Fruit fly (Drosophila melanogaster) whole organism, embryonic: ENCODE data around the gene CG14947.
A peak's percentile ranks its signal among the peaks of the same experiment; 100 is the strongest.

Experiments
- ATbp ChIP-seq: fragments of 200-800 bp; sonication (Bioruptor generic); optimal IDR thresholded peaks from 2 replicates; lab custom pipeline; 2017; ENCODE audit warnings: missing biosample characterization, mild to moderate bottlenecking, missing genetic modification characterization, missing genetic modification reagents
- Asciz ChIP-seq: fragments of 200-800 bp; sonication (Bioruptor generic); optimal IDR thresholded peaks from 2 replicates; lab custom pipeline; 2017; ENCODE audit warnings: missing biosample characterization, mild to moderate bottlenecking, missing genetic modification characterization, missing genetic modification reagents
- Atf3 ChIP-seq: fragments of 200-800 bp; sonication (Bioruptor generic); optimal IDR thresholded peaks from 3 replicates; lab custom pipeline; 2016; ENCODE audit warnings: missing biosample characterization, missing genetic modification characterization
- CG10321 ChIP-seq: fragments of 200-800 bp; sonication (Bioruptor generic); IDR thresholded peaks from 2 replicates; pipeline ENCODE4 v1.3.6; 2022; ENCODE audit warnings: missing biosample characterization, missing genetic modification characterization
- CG10565 ChIP-seq: fragments of 200-800 bp; sonication (Bioruptor generic); optimal IDR thresholded peaks from 3 replicates; lab custom pipeline; 2016; ENCODE audit warnings: missing biosample characterization, mild to moderate bottlenecking, missing genetic modification characterization
- CG12659 ChIP-seq: fragments of 200-800 bp; sonication (Bioruptor generic); optimal IDR thresholded peaks from 3 replicates; lab custom pipeline; 2017; ENCODE audit warnings: mild to moderate bottlenecking, missing biosample characterization, missing genetic modification reagents, missing genetic modification characterization
- CG15479 ChIP-seq: fragments of 200-800 bp; sonication (Bioruptor generic); optimal IDR thresholded peaks from 3 replicates; lab custom pipeline; 2019; ENCODE audit warnings: missing biosample characterization, mild to moderate bottlenecking, missing genetic modification characterization, moderate library complexity
- CG15601 ChIP-seq: fragments of 200-800 bp; sonication (Bioruptor generic); optimal IDR thresholded peaks from 3 replicates; lab custom pipeline; 2019; ENCODE audit warnings: missing biosample characterization, mild to moderate bottlenecking, missing genetic modification characterization, moderate library complexity
- CG17829 ChIP-seq: fragments of 200-800 bp; optimal IDR thresholded peaks from 2 replicates; lab custom pipeline; 2019; ENCODE audit warnings: missing biosample characterization, mild to moderate bottlenecking, missing genetic modification characterization, moderate library complexity
- CG1832 ChIP-seq: fragments of 200-800 bp; sonication (Bioruptor generic); optimal IDR thresholded peaks from 2 replicates; lab custom pipeline; 2017; ENCODE audit warnings: missing biosample characterization, mild to moderate bottlenecking, missing genetic modification characterization, inconsistent platforms
- CG2889 ChIP-seq: fragments of 200-800 bp; sonication (Bioruptor generic); IDR thresholded peaks from 3 replicates; pipeline ENCODE4 v1.3.6; 2022; ENCODE audit warnings: missing biosample characterization, missing genetic modification characterization
- CG31441 ChIP-seq: fragments of 200-800 bp; sonication (Bioruptor generic); IDR thresholded peaks from 2 replicates; pipeline ENCODE4 v1.3.6; 2022; ENCODE audit warnings: missing biosample characterization, missing genetic modification characterization
- CG8281 ChIP-seq: fragments of 200-800 bp; sonication (Bioruptor generic); optimal IDR thresholded peaks from 2 replicates; lab custom pipeline; 2018; ENCODE audit warnings: missing biosample characterization, mild to moderate bottlenecking, missing genetic modification characterization, moderate library complexity
- CG8478 ChIP-seq: fragments of >200 bp; optimal IDR thresholded peaks from 2 replicates; lab custom pipeline; 2018
- CTCF ChIP-seq: fragments of 200-800 bp; sonication (Bioruptor generic); optimal IDR thresholded peaks from 2 replicates; lab custom pipeline; 2017; ENCODE audit warnings: missing biosample characterization, mild to moderate bottlenecking, missing genetic modification characterization, moderate library complexity
- CkIIα-i1 ChIP-seq: fragments of 200-800 bp; sonication (Bioruptor generic); IDR thresholded peaks from 2 replicates; pipeline ENCODE4 v1.3.6; 2022; ENCODE audit warnings: missing biosample characterization, missing genetic modification characterization
- D19B ChIP-seq: fragments of 200-800 bp; sonication (Bioruptor generic); optimal IDR thresholded peaks from 2 replicates; lab custom pipeline; 2017; ENCODE audit warnings: missing biosample characterization, mild to moderate bottlenecking, missing genetic modification characterization
- Dll ChIP-seq: fragments of 200-800 bp; sonication (Bioruptor generic); IDR thresholded peaks from 4 replicates; pipeline ENCODE4 v1.3.6; 2022; ENCODE audit warnings: missing biosample characterization, missing genetic modification characterization; ENCODE audit not compliant: partially characterized antibody
- Ets65A ChIP-seq: fragments of 200-800 bp; sonication (Bioruptor generic); peaks from one replicate; lab custom pipeline; 2016; ENCODE audit warnings: missing biosample characterization, missing genetic modification characterization
- Fer2 ChIP-seq: fragments of 200-800 bp; sonication (Bioruptor generic); optimal IDR thresholded peaks from 2 replicates; lab custom pipeline; 2018; ENCODE audit warnings: missing biosample characterization, mild to moderate bottlenecking, missing genetic modification characterization, moderate library complexity
- Jarid2 ChIP-seq: fragments of 200-800 bp; sonication (Bioruptor generic); optimal IDR thresholded peaks from 3 replicates; lab custom pipeline; 2017; ENCODE audit warnings: mild to moderate bottlenecking, missing biosample characterization, missing genetic modification reagents, missing genetic modification characterization
- Med ChIP-seq: fragments of 200-800 bp; sonication (Bioruptor generic); peaks from one replicate; lab custom pipeline; 2016; ENCODE audit warnings: missing biosample characterization, missing genetic modification characterization, mild to moderate bottlenecking, inconsistent platforms, moderate library complexity
- Nf-YA ChIP-seq: fragments of 200-800 bp; sonication (Bioruptor generic); IDR thresholded peaks from 2 replicates; pipeline ENCODE4 v1.3.6; 2022; ENCODE audit warnings: missing biosample characterization, missing genetic modification characterization
- Nf-YB ChIP-seq: fragments of 200-800 bp; sonication (Bioruptor generic); optimal IDR thresholded peaks from 3 replicates; lab custom pipeline; 2019; ENCODE audit warnings: missing biosample characterization, mild to moderate bottlenecking, missing genetic modification characterization, moderate library complexity
- Nf-YC ChIP-seq: fragments of 200-800 bp; optimal IDR thresholded peaks from 3 replicates; lab custom pipeline; 2019; ENCODE audit warnings: missing biosample characterization, mild to moderate bottlenecking, missing genetic modification characterization, moderate library complexity
- Six4 ChIP-seq: fragments of 200-800 bp; sonication (Bioruptor generic); optimal IDR thresholded peaks from 2 replicates; lab custom pipeline; 2016; ENCODE audit warnings: missing biosample characterization, missing genetic modification characterization
- cad ChIP-seq: fragments of >200 bp; optimal IDR thresholded peaks from 2 replicates; lab custom pipeline; 2017; ENCODE audit warnings: missing biosample characterization, missing genetic modification characterization
- chinmo ChIP-seq: fragments of 200-800 bp; sonication (Bioruptor generic); IDR thresholded peaks from 4 replicates; pipeline ENCODE4 v1.3.6; 2022; ENCODE audit warnings: missing biosample characterization, missing genetic modification characterization; ENCODE audit not compliant: partially characterized antibody
- gcm ChIP-seq: fragments of 200-800 bp; sonication (Bioruptor generic); optimal IDR thresholded peaks from 2 replicates; lab custom pipeline; 2019; ENCODE audit warnings: missing biosample characterization, mild to moderate bottlenecking, missing genetic modification characterization, moderate library complexity
- lbe ChIP-seq: fragments of 200-800 bp; sonication (Bioruptor generic); optimal IDR thresholded peaks from 2 replicates; lab custom pipeline; 2016; ENCODE audit warnings: missing biosample characterization, mild to moderate bottlenecking, missing genetic modification characterization
- mam ChIP-seq: fragments of 200-800 bp; sonication (Bioruptor generic); optimal IDR thresholded peaks from 3 replicates; lab custom pipeline; 2016; ENCODE audit warnings: missing biosample characterization, missing genetic modification characterization
- mld ChIP-seq: fragments of 200-800 bp; sonication (Bioruptor generic); IDR thresholded peaks from 3 replicates; pipeline ENCODE4 v1.3.6; 2022; ENCODE audit warnings: missing biosample characterization, missing genetic modification characterization; ENCODE audit not compliant: partially characterized antibody
- org-1 ChIP-seq: fragments of 200-800 bp; sonication (Bioruptor generic); optimal IDR thresholded peaks from 2 replicates; lab custom pipeline; 2017; ENCODE audit warnings: missing biosample characterization, missing genetic modification characterization
- prd ChIP-seq, 3 experiments: fragments of >200 bp in 2 of 3; fragments of 200-800 bp in 1 of 3; sonication (Bioruptor generic) in 1 of 3; optimal IDR thresholded peaks in 2 of 3; IDR thresholded peaks in 1 of 3; 2 replicates in 2 of 3; 3 replicates in 1 of 3; pipeline versions ENCODE4 v1.3.6 to Lab custom; 2017 to 2022; ENCODE audit warnings: missing biosample characterization in 1 of 3, missing genetic modification characterization in 1 of 3
- pros ChIP-seq: fragments of 200-800 bp; sonication (Bioruptor generic); optimal IDR thresholded peaks from 3 replicates; lab custom pipeline; 2019; ENCODE audit warnings: missing biosample characterization, mild to moderate bottlenecking, missing genetic modification characterization, moderate library complexity
- tll ChIP-seq, 2 experiments: fragments of 200-800 bp in 1 of 2; fragments of >200 bp in 1 of 2; sonication (Bioruptor generic) in 1 of 2; optimal IDR thresholded peaks; 2 replicates each; lab custom pipeline; 2017 to 2019; ENCODE audit warnings: missing biosample characterization in 2 of 2, missing genetic modification characterization in 2 of 2, mild to moderate bottlenecking in 1 of 2, moderate library complexity in 1 of 2
- wdn ChIP-seq: fragments of 200-800 bp; sonication (Bioruptor generic); IDR thresholded peaks from 2 replicates; pipeline ENCODE4 v1.3.6; 2022; ENCODE audit warnings: missing biosample characterization, missing genetic modification characterization
- zen ChIP-seq: fragments of 200-800 bp; sonication (Bioruptor generic); optimal IDR thresholded peaks from 3 replicates; lab custom pipeline; 2018; ENCODE audit warnings: missing biosample characterization, mild to moderate bottlenecking, missing genetic modification characterization, moderate library complexity
- zen2 ChIP-seq: fragments of 200-800 bp; sonication (Bioruptor generic); IDR thresholded peaks from 3 replicates; pipeline ENCODE4 v1.3.6; 2022; ENCODE audit warnings: missing biosample characterization, missing genetic modification characterization; ENCODE audit not compliant: partially characterized antibody

Gene CG14947

DNA sequence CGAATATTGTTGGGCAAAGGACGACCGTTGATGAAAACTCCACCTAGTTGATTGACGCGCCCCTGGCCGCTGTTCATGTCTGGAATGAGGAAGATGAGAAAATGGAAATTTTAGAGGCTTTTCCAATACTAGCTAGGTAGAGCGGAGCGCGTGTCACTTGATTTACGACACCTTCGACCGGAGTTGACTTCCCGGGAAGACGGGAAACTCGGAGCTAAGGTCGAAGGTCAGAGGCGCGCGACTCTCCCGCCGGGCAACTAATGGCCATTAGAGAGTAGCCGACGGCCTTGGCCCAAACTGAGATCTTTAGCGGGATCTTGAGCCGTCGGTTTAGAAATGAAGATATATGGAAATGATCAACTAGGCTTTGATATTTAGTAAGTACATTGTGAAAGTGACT is 9.1 kb downstream of the CG14947 start:
- TF ChIP-seq CG15601 (tag; lab: Kevin White, UChicago) (no peak), Fer2 (no peak), CG10565 (GFP tag; lab: Kevin White, UChicago) (no peak), org-1 (no peak), CG31441 (GFP tag; lab: Robert Waterston, UW) (no peak), Med (GFP tag; lab: Kevin White, UChicago) (no peak), cad (peak; percentile 83), Atf3 (GFP tag; lab: Kevin White, UChicago) (no peak), CG10321 (GFP tag; lab: Robert Waterston, UW) (no peak), zen (tag; lab: Kevin White, UChicago) (peak; percentile 59), Six4 (GFP tag; lab: Kevin White, UChicago) (no peak), lbe (GFP tag; lab: Kevin White, UChicago) (no peak), D19B (GFP tag; lab: Kevin White, UChicago) (no peak), CkIIα-i1 (GFP tag; lab: Robert Waterston, UW) (no peak), Ets65A (peak; percentile 72), wdn (GFP tag; lab: Robert Waterston, UW) (no peak), mam (GFP tag; lab: Kevin White, UChicago) (no peak)

DNA sequence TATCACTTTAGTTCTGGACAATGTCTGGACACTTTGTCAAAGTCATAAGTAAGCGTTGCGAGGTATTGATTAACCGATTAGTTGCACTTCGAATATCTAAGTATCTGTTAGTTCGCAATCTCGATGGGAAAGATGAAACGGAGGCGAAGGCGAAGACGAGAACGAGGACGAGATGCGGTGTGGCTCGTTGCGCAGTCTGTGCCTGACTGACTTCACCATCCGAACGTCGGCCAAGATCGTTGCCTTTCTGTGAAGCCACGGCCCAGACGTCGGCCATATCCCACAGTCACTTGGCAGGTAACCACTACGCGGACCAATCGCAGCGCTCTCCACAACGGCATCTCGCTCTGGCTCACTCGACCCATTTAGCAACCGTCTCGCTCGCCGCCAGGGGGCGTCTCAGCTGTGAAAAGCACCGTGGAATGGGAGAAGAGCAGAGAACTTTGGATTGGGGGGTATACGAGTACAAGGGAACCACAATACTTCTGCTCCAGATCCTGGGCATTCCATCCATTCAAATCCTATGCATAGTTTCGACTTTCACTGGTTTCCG is 9.8 kb downstream of the CG14947 start, which contains the start of gene prd:
Gene prd (minus strand): TSS at position 209 of the 553 bp plus-strand sequence.
- peak; percentile 97 for TF ChIP-seq Nf-YC
- TF ChIP-seq CG1832 (GFP tag; lab: Kevin White, UChicago) = peak; percentile 89
- peak; percentile 76 for TF ChIP-seq CG15479 (GFP tag; lab: Kevin White, UChicago)
- TF ChIP-seq chinmo (GFP tag; lab: Robert Waterston, UW) = 0 out of 4 replicates have a peak, but pooled peaks have one; percentile 36
- no peak for TF ChIP-seq ATbp (GFP tag; lab: Kevin White, UChicago)
- peak; percentile 39; the same call in 1 of the 4 replicates for TF ChIP-seq Dll (GFP tag; lab: Robert Waterston, UW)
- TF ChIP-seq prd (optimal IDR thresholded peaks at IDR 0.05; lab: Kevin White, UChicago) = no peak
- peak; percentile 50; the same call in 1 of the 3 replicates for TF ChIP-seq prd (GFP tag; IDR thresholded peaks at IDR 0.05; lab: Robert Waterston, UW)
- peak; percentile 88 for TF ChIP-seq CTCF
- peak; percentile 85 for TF ChIP-seq CG8478
- peak; percentile 86 for TF ChIP-seq Nf-YA (GFP tag; lab: Robert Waterston, UW)
- TF ChIP-seq Nf-YB = peak; percentile 98
- peak; percentile 36 for TF ChIP-seq Jarid2
- TF ChIP-seq tll (GFP tag; optimal IDR thresholded peaks at IDR 0.05; lab: Kevin White, UChicago) = peak in 1 of 2 experiments; percentile 91
- TF ChIP-seq CG17829 (tag; lab: Kevin White, UChicago) = peak; percentile 2
- no peak for TF ChIP-seq Asciz (GFP tag; lab: Kevin White, UChicago)
- peak; percentile 27; the same call in 1 of the 3 replicates for TF ChIP-seq zen2 (GFP tag; lab: Robert Waterston, UW)
- no peak for TF ChIP-seq CG8281 (tag; lab: Kevin White, UChicago)
- TF ChIP-seq gcm (GFP tag; lab: Kevin White, UChicago) = no peak
- TF ChIP-seq CG2889 (GFP tag; lab: Robert Waterston, UW) = no peak
- 0 out of 3 replicates have a peak, but pooled peaks have one; percentile 31 for TF ChIP-seq mld (GFP tag; lab: Robert Waterston, UW)
- no peak for TF ChIP-seq CG12659 (GFP tag; lab: Kevin White, UChicago)
- TF ChIP-seq pros (GFP tag; lab: Kevin White, UChicago) = no peak
